Worm (Caenorhabditis elegans): ENCODE data around the gene clec-193.

The clec-193 gene

DNA sequence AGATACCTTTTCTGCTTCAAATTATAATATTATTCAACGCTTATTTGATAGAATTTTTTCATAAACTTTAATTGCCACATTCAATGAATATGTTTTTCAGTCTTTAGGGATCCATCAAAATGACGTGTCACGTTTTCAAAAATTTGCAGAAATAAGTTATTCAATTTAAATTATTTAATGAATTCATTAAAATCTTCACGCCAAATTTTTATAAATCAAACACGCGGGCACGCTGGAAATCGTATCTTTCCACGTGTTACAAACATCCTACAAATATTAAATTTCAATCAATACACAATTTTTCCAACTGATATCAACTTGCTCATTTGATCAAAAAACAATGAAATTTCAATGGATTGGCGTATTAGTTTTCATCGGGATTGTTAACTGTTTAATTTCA, 16.3 kb upstream of the clec-193 start, which contains the start of gene Y116A8A.4:
Gene Y116A8A.4, plus strand, starts transcription at position 301 of the 400 bp plus-strand sequence.
- TF ChIP-seq grh-1 (GFP tag; IDR thresholded peaks at IDR 0.05) = no peak

DNA sequence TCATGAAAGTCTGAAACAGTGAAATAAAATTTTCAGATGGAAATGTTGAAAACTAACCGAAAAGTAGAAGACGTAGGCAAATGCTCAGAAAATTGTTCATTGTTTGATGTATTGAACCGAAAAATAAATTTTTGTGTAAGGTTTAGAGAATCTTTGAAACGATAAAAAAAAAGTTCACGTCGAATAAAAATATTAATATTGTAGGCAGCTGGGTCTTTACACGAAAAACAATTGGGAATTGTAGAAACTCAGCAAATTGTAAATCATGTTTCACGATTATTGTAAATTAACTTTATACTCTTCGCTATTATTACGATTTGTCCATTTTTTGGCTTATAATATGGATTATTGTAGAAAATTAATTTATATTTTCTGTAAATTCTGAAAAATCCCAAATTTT, 7.6 kb upstream of the clec-193 start, which contains the start of gene Y116A8A.2:
Gene Y116A8A.2, minus strand, starts transcription at position 101 of the 400 bp plus-strand sequence.
- TF ChIP-seq unc-130 (tag; optimal IDR thresholded peaks at IDR 0.05) (no peak), nhr-47 (tag; optimal IDR thresholded peaks at IDR 0.05) (no peak), pqm-1 (tag; optimal IDR thresholded peaks at IDR 0.05) (no peak), egl-27 (tag; optimal IDR thresholded peaks at IDR 0.05) (no peak), nhr-90 (tag; optimal IDR thresholded peaks at IDR 0.05; ENCODE audit: poor library complexity) (no peak), grh-1 (GFP tag; IDR thresholded peaks at IDR 0.05) (no peak)

DNA sequence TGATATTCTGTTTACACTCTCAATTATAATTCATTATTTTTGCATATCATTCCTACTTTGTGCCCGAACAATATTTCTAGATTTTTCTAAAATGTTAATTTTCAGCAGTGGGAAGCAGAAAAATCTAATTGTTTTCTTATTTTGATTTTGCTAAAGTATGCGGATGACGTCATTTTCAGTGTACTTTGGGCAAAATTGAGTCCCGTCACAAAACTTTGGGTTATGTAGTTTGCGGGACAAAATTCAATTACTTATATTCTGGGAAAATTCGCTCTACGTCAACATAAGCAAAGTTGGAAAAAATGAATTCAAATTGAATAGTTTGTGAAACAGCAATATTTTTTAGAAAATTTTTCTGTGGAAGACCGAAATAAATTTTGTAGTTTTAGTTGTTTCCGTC, 5.9 kb upstream of the clec-193 start:
- TF ChIP-seq nhr-47 (tag; optimal IDR thresholded peaks at IDR 0.05) (peak; percentile 5), nhr-20 (tag; optimal IDR thresholded peaks at IDR 0.05) (no peak), egl-27 (tag; optimal IDR thresholded peaks at IDR 0.05) (no peak), irx-1 (tag; optimal IDR thresholded peaks at IDR 0.05) (no peak), grh-1 (GFP tag; IDR thresholded peaks at IDR 0.05) (no peak), efl-1 (optimal IDR thresholded peaks at IDR 0.05) (no peak), efl-1 (GFP tag; optimal IDR thresholded peaks at IDR 0.05 in 1 of 2) (peak in 1 of 2 experiments; percentile 7), nhr-71 (tag; optimal IDR thresholded peaks at IDR 0.05) (peak; percentile 32)

DNA sequence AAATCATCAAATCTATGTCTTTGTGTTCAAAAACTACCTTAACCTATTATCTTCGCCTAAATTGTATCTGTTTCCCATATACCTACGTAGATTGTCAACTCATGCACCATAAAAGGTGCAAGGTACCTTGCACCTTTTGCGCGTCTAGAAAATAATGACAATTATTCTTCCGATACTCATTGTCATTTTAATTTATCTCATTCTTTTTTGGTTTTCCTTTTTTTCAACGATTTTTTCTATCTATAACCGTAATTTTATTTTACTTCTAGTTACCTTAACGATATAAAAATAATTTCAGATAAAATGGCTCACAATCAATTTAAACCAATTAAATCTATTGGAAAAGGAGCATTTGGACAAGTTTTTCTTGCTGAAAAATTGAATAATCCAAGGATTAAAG, 19.2 kb downstream of the clec-193 start, which contains the start of gene Y43D4A.6:
Gene Y43D4A.6, plus strand, starts transcription at position 301 of the 400 bp plus-strand sequence.
- no peak for TF ChIP-seq alr-1 (tag; optimal IDR thresholded peaks at IDR 0.05; ENCODE audit: borderline replicate concordance)
- no peak for TF ChIP-seq lin-35 (GFP tag; optimal IDR thresholded peaks at IDR 0.05)
- no peak for TF ChIP-seq aha-1 (tag; optimal IDR thresholded peaks at IDR 0.05)
- no peak for TF ChIP-seq C16A3.4 (tag; optimal IDR thresholded peaks at IDR 0.05)

DNA sequence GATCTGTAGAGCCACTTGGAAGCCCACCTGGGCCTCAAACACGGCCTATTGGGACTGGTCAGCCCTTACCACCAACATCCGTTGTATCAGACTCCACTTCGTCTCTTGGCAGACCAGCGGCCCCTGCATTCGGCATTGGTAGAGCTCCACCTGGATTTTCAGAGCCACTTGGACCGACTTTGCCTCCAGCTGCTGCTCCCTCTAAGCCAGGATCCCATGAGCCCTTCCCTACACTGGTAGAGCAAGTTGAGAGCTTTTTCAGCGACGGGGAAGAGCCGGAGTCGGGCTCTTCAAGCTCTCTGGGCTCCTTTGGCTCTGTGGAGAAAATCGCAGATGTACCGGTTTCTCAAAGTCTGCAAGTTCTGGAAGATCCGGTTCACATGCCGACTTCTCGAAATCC, 27.6 kb downstream of the clec-193 start:
- TF ChIP-seq ceh-90 (tag; optimal IDR thresholded peaks at IDR 0.05) (no peak), nhr-237 (tag; optimal IDR thresholded peaks at IDR 0.05) (no peak), lin-14 (GFP tag; optimal IDR thresholded peaks at IDR 0.05) (no peak), blmp-1 (tag; optimal IDR thresholded peaks at IDR 0.05) (no peak), lin-15B (tag; optimal IDR thresholded peaks at IDR 0.05) (no peak), egl-13 (tag; optimal IDR thresholded peaks at IDR 0.05) (no peak), xbp-1 (tag; optimal IDR thresholded peaks at IDR 0.05) (no peak), C04F5.9 (tag; optimal IDR thresholded peaks at IDR 0.05) (no peak), lir-3 (tag; optimal IDR thresholded peaks at IDR 0.05; ENCODE audit: poor library complexity) (no peak), aha-1 (tag; optimal IDR thresholded peaks at IDR 0.05) (no peak), tbx-2 (tag; optimal IDR thresholded peaks at IDR 0.05) (no peak), zip-4 (GFP tag; optimal IDR thresholded peaks at IDR 0.05) (no peak), ceh-8 (GFP tag; optimal IDR thresholded peaks at IDR 0.05) (no peak)

DNA sequence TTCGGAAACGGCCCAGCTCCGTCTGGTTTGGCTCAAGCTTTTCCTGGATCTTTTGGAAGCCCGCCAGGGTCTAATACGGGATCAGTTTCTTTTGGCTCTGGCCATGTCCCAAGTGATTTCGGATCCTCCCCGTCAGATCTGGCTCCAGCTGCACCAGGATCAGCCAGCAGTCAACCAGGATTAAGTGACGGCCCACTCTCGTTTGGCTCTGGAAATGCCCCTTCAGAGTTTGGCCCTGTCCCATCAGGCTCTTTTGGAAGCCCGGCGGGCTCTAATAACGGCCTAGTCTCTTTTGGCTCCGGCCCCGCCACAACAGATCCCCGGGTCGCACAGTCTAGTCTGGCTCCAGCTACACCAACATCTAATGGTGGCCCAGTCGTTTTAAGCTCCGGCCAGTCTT, 28.5 kb downstream of the clec-193 start:
- no peak for TF ChIP-seq nhr-20 (tag; optimal IDR thresholded peaks at IDR 0.05)
- TF ChIP-seq jun-1 (tag; optimal IDR thresholded peaks at IDR 0.05) = no peak
- TF ChIP-seq nhr-76 (tag; optimal IDR thresholded peaks at IDR 0.05) = no peak
- no peak for TF ChIP-seq efl-1 (optimal IDR thresholded peaks at IDR 0.05)
- TF ChIP-seq efl-1 (GFP tag; optimal IDR thresholded peaks at IDR 0.05 in 1 of 2) = peak in 1 of 2 experiments; percentile 56
- TF ChIP-seq pqm-1 (tag; optimal IDR thresholded peaks at IDR 0.05) = no peak
- TF ChIP-seq nhr-28 (tag; optimal IDR thresholded peaks at IDR 0.05) = no peak
- TF ChIP-seq ceh-88 (GFP tag; IDR thresholded peaks at IDR 0.05) = no peak
- no peak for TF ChIP-seq nhr-84 (tag; optimal IDR thresholded peaks at IDR 0.05)
